Fruit fly (Drosophila melanogaster): ENCODE measurements around the gene Atg1.

Gene Atg1

DNA sequence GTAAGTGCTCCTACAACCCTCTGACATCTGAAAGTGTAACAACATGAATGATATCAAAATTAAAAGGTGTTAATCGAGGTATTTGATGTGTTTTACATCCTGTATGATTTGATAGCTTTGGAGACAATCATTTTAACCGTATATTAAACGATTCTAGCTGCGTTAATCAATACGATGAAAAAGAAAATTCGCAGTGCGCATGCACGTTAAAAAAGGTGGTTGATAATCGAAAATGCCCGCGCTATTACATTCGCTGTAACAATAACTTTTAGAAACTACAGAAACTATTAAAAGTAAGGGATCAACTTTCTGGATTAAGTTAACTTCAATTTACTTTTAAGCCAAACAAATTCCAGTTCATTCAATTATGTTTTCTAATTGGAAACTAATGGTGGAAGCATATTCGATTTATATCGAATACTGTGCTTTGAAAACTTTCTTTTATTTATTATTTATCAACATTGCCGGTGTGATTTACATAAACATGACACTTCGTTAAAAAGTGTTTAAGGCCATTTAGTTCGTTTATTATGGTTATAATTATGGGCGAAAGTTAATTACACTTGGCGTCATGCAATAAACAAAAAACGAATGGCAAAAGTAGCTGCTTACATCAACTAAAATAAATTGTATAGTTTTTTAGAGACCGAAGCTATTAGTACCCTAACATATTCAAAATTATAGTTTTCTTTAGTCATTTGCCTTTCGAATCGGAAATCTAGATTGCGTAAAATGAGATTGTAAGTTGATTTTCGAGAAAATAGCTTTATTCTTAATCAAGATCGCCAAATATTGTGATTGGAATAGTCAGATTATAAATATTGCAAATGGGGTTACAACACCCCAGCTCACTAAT is 56.0 kb downstream of the Atg1 start:
- TF ChIP-seq kay (GFP tag; ENCODE audit: borderline replicate concordance) (peak; percentile 81), CG7101 (tag; optimal IDR thresholded peaks at IDR 0.05) (no peak), Clk (GFP tag; optimal IDR thresholded peaks at IDR 0.05) (no peak), pad (GFP tag; optimal IDR thresholded peaks at IDR 0.05) (no peak), CG14711 (tag; optimal IDR thresholded peaks at IDR 0.05) (no peak), bab1 (GFP tag; optimal IDR thresholded peaks at IDR 0.05) (no peak), CG33017 (tag; optimal IDR thresholded peaks at IDR 0.05) (no peak), CG11617 (GFP tag; optimal IDR thresholded peaks at IDR 0.05) (no peak), CG12768 (GFP tag; optimal IDR thresholded peaks at IDR 0.05) (no peak)

DNA sequence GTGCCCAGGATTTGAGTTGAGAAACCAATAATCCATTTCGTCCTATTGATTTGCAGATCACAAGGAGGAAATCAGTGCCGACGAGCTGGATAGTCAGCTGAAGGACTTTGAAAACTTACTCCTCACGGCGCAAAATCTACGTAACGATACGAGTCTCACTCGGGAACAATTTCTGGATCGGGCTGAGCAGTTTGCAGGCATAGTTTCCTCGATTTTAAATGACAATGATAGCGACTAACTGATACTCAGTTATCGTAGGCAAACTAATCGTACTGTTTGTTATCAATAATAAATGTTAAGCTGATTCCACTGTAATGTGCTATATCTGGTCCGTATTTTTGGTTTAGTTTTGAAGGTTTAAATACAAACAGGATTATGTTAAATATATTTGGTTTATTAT is 58.7 kb downstream of the Atg1 start:
- no peak for TF ChIP-seq toe (GFP tag; optimal IDR thresholded peaks at IDR 0.05)
- no peak for TF ChIP-seq CG14711 (tag; optimal IDR thresholded peaks at IDR 0.05)
- no peak for TF ChIP-seq cnc (optimal IDR thresholded peaks at IDR 0.05)
- no peak for TF ChIP-seq CG7045 (GFP tag; optimal IDR thresholded peaks at IDR 0.05)
- no peak for TF ChIP-seq Mnt (GFP tag; optimal IDR thresholded peaks at IDR 0.05)
- TF ChIP-seq bab1 (GFP tag; optimal IDR thresholded peaks at IDR 0.05) = no peak

DNA sequence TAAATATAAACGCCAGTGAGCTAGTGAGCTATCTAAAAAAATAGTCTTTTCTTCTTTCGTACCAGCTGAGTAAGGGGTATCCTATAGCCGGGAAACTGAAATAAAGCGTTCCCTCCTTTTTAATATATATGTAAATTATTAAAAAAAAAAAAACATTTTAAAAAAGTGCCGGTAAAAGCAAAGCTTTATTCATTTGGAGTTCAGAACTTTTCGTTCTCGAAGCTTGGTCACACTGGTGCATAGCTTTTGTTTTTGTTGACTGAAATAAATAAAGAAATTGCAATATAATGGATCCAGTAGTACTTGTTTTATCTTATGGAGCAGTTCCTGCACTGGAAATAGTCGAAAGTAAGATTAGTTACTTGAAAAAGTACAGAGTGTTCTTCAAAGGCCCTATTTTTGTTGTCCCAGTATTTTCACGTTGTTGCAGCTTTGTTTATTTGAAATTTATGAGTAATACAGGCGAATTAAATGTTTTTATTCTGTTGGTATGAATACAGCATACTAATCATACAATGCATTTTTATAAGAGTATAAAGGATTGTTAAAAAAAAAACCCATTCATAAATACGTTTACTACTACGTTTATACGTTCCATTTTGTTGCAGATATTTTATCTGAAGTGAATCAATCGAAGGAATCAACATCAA is 59.7 kb downstream of the Atg1 start, which contains the start of gene CG32109:
CG32109 (plus strand) TSS at position 224 of the 650 bp plus-strand sequence.
- peak; percentile 93 for TF ChIP-seq kay (GFP tag; ENCODE audit: borderline replicate concordance)
- TF ChIP-seq ovo (GFP tag; optimal IDR thresholded peaks at IDR 0.05) = no peak
- TF ChIP-seq toe (GFP tag; optimal IDR thresholded peaks at IDR 0.05) = no peak
- TF ChIP-seq bab1 (GFP tag; optimal IDR thresholded peaks at IDR 0.05) = peak; percentile 36
- peak; percentile 18 for TF ChIP-seq cic (GFP tag; optimal IDR thresholded peaks at IDR 0.05)

dm6 chr3L:12741608-12742007 is 63.3 kb downstream of the Atg1 start, which contains the start of gene CG32112:
TSS of gene CG32112 (plus strand) at chr3L:12741718.
- TF ChIP-seq CG14711 (tag; optimal IDR thresholded peaks at IDR 0.05) (peak; percentile 34), CG11617 (GFP tag; optimal IDR thresholded peaks at IDR 0.05) (peak; percentile 34), kay (GFP tag; ENCODE audit: borderline replicate concordance) (peak; percentile 78), pad (GFP tag; optimal IDR thresholded peaks at IDR 0.05) (no peak), Mnt (GFP tag; optimal IDR thresholded peaks at IDR 0.05) (peak; percentile 14)

DNA sequence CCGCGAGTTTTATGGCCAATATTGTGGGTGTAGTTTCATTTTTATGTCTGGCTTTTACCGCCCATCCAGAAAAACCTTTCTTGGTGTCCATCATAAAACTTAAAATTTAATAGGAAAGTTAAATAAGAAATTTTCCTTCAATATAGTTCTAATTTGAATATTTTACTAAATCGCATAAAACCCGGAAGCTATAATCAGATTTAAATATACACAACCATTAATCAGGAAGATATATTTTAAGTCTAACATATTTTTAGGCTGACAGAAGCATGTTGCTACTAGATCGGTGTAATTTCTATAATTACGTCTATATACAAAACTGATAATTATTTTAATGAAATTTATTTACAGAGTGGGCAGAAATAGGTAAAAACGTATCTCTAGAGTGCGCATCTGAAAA is 69.2 kb downstream of the Atg1 start:
- TF ChIP-seq CG7045 (GFP tag; optimal IDR thresholded peaks at IDR 0.05) (no peak), toe (GFP tag; optimal IDR thresholded peaks at IDR 0.05) (no peak), CG1620 (GFP tag; optimal IDR thresholded peaks at IDR 0.05) (no peak)

DNA sequence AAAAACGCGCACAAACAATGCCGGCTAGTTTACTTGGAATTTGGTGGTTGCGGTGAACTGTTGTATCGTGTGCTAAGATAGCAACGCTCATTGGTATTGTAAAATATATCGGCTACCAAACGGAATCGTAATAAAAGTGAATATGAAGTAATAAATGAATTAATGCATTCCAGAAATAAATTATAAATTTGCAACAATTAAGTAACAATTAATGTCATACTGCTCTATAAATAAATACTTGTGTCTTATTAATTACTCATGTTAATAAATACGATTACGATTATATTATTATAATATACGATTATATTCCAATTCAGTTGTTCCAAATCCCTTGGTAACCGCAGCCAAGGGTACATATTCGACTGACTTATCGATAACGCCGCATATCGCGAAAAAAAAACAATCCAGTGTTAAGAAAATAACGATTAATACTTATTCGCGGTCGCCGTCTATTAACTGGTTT is 70.3 kb downstream of the Atg1 start, which contains the start of the genes SmD1 and Ptp69D:
SmD1 (minus strand) TSS at position 62 of the 463 bp plus-strand sequence.
Ptp69D (plus strand) TSS at position 396 of the 463 bp plus-strand sequence.
- peak; percentile 20 for TF ChIP-seq CG14711 (tag; optimal IDR thresholded peaks at IDR 0.05)
- no peak for TF ChIP-seq CG33017 (tag; optimal IDR thresholded peaks at IDR 0.05)
- TF ChIP-seq cic (GFP tag; optimal IDR thresholded peaks at IDR 0.05) = no peak
- no peak for TF ChIP-seq Crg-1 (GFP tag; optimal IDR thresholded peaks at IDR 0.05)
- no peak for TF ChIP-seq bab1 (GFP tag; optimal IDR thresholded peaks at IDR 0.05)
- TF ChIP-seq kay (GFP tag; ENCODE audit: borderline replicate concordance) = no peak
- peak; percentile 22 for TF ChIP-seq CG12768 (GFP tag; optimal IDR thresholded peaks at IDR 0.05)
- TF ChIP-seq CG7045 (GFP tag; optimal IDR thresholded peaks at IDR 0.05) = no peak
- peak; percentile 35 for TF ChIP-seq Mnt (GFP tag; optimal IDR thresholded peaks at IDR 0.05)
- peak; percentile 32 for TF ChIP-seq CG11617 (GFP tag; optimal IDR thresholded peaks at IDR 0.05)
- no peak for TF ChIP-seq ovo (GFP tag; optimal IDR thresholded peaks at IDR 0.05)
- TF ChIP-seq CG5204 (GFP tag; optimal IDR thresholded peaks at IDR 0.05) = no peak
- TF ChIP-seq Hr96 (GFP tag; optimal IDR thresholded peaks at IDR 0.05) = no peak
- no peak for TF ChIP-seq CG7101 (tag; optimal IDR thresholded peaks at IDR 0.05)
- TF ChIP-seq tj (GFP tag; optimal IDR thresholded peaks at IDR 0.05) = no peak
- TF ChIP-seq CG1620 (GFP tag; optimal IDR thresholded peaks at IDR 0.05) = no peak
- TF ChIP-seq cnc (optimal IDR thresholded peaks at IDR 0.05) = no peak
- no peak for TF ChIP-seq toe (GFP tag; optimal IDR thresholded peaks at IDR 0.05)
- peak; percentile 9 for TF ChIP-seq pad (GFP tag; optimal IDR thresholded peaks at IDR 0.05)
- TF ChIP-seq Clk (GFP tag; optimal IDR thresholded peaks at IDR 0.05) = no peak
